Worm (Caenorhabditis elegans) whole organism, L4/young adult: Measurements from ENCODE around the gene C07A9.13.

ENCODE experiments used
- W03F9.2 ChIP-seq: fragments of 150-350 bp; optimal IDR thresholded peaks from 2 replicates; lab custom pipeline; 2014; ENCODE audit warnings: missing biosample characterization, missing genetic modification characterization
- dao-5 ChIP-seq: sonication (generic microtip); optimal IDR thresholded peaks from 2 replicates; lab custom pipeline; 2016; ENCODE audit warnings: missing genotype, missing genetic modification characterization, moderate library complexity, missing compliant biosample characterization
- him-1 ChIP-seq: sonication (generic microtip); optimal IDR thresholded peaks from 2 replicates; lab custom pipeline; 2016; ENCODE audit warnings: missing genotype, missing genetic modification reagents, missing genetic modification characterization, missing compliant biosample characterization

The C07A9.13 gene

DNA sequence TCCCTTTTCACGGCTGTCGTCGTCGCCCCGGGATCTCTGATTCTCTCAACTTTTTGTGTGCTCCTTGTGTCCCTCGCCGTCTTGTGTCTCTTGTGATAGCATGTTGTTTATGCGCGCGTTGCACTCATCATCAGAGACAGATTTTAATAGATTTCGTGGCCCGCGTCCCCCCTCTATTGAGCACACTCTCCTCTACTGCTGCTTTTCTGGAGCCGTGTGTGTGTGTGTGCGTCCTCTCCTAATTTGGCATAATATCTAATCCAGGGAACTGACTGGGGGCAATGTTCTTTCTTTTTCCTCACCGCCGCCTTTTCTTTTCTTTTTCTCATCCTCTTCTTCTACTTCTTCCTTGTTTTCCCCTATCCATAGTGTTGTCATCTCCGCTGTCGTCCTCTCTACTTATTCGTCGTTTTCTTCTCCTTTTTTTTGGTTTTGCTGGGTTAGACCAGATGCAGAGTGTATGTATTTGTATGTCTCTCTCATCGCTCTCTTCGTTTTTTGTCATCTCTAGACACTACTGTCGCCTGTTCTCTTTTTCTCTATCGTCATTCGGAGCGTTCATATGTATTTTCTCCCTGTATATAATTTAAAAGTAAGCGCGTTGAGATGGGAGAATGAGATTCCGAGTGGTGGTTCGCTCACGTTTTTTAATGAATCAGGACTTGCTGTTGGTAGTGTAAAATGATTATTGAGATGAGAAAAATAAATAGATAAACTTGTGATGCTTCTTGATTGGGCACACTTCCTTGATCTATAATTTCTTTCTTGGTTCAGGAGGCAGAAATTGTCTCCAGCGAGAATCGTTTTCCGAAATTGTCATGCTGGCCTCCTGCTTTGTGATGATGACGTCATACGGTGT is 22.9 kb upstream of the C07A9.13 start:
- no peak for TF ChIP-seq W03F9.2 (tag; lab: Kevin White, UChicago)
- TF ChIP-seq dao-5 (tag; lab: Kevin White, UChicago), result peak; percentile 45

DNA sequence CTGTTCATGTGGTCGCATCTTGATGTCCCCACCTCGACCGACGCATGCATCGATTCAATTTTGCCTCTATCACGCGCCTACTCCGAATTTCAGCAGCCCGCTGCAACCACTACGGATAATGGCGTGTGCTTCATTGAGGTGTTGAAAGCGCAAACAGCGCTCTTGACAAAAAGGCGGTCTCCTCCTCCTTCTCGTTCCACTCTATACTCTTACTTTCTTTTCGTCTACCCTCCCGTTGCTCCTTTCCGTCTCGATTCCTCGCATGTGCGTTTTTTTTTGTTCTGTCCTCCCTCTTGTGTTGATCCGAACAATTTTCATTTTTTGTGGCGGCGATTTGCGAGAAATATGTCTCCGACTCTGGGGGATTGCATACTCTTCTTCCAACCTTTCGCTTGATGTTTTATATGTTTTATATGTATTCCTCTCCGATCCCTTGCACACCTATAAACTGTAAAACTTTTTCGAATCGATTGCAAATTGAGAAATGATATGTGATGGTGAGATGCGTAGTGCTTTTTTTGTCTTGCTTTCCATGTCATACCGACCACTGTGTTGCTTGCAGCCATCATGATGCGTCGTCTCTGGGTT is 21.7 kb upstream of the C07A9.13 start:
- TF ChIP-seq W03F9.2 (tag; lab: Kevin White, UChicago) (no peak), him-1 (tag; lab: Kevin White, UChicago) (no peak), dao-5 (tag; lab: Kevin White, UChicago) (no peak)

DNA sequence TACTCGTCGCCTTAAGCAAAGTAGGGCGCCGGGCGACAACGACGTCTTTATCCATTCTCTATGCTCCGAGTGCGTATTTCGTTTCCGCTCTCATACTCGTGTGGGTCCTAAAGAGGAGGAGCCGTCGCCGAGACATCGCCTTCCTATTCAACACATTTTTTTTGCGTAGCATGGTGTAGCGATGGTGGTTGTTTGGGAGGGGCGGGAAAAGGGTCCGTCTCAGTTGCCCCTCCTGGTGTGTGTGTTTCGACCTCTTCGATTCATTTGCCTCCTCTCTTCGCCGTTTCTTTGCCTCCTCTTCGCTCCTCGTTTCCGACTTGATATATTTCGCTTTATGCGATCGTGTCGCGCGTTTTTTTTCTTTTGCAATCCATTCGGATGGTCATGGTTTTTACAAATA is 20.7 kb upstream of the C07A9.13 start:
- no peak for TF ChIP-seq dao-5 (tag; lab: Kevin White, UChicago)
- no peak for TF ChIP-seq W03F9.2 (tag; lab: Kevin White, UChicago)
- no peak for TF ChIP-seq him-1 (tag; lab: Kevin White, UChicago)

DNA sequence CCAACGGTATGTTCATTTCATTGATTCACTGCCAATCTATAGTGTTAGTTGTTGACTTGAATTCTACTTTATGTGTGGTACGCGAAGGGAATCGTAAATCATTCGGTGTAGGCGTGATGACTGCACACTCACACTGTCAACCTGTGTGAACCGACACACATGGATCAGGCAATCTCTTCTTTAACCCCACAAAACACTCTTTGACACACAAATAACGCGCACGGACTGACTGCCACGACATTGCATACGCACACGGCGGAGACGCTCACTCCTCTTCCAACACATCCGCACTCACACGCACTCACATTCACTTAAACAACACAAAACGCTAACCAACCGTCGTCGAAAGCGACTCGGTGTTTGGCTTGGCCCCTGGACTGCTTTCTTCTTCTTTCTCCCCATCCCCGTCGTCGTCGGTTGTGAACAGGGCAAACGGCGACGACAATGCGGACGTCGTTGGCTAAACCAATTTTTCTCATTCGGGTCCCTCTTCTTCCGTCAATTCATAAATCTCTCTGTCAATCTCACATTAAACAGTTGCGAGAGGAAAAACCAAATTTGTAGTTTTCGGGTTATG is 19.1 kb upstream of the C07A9.13 start:
- no peak for TF ChIP-seq dao-5 (tag; lab: Kevin White, UChicago)
- no peak for TF ChIP-seq him-1 (tag; lab: Kevin White, UChicago)
- TF ChIP-seq W03F9.2 (tag; lab: Kevin White, UChicago), result no peak

DNA sequence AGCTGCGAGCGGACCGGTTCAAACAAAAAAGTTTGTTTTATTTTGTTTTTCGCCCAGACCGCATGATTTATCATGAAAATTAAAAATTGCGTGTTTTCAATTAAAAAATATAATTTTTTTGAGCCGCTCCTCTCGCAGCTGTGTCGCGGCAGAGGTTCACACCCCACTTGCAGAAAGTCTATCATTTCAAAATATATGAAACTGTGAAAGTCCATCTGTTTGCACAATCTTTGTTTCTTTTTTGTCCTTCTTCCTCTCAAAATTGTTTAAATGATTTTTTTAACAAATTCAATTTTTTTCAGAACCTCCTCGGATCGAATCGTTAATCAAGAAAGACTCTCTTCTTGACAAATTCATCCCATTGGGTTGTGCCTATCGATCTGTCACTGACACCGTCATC is 18.5 kb upstream of the C07A9.13 start, which contains the start of gene tlk-1:
Gene tlk-1 (plus strand): TSS at position 301 of the 400 bp plus-strand sequence.
- TF ChIP-seq dao-5 (tag; lab: Kevin White, UChicago) (no peak), him-1 (tag; lab: Kevin White, UChicago) (no peak), W03F9.2 (tag; lab: Kevin White, UChicago) (no peak)

DNA sequence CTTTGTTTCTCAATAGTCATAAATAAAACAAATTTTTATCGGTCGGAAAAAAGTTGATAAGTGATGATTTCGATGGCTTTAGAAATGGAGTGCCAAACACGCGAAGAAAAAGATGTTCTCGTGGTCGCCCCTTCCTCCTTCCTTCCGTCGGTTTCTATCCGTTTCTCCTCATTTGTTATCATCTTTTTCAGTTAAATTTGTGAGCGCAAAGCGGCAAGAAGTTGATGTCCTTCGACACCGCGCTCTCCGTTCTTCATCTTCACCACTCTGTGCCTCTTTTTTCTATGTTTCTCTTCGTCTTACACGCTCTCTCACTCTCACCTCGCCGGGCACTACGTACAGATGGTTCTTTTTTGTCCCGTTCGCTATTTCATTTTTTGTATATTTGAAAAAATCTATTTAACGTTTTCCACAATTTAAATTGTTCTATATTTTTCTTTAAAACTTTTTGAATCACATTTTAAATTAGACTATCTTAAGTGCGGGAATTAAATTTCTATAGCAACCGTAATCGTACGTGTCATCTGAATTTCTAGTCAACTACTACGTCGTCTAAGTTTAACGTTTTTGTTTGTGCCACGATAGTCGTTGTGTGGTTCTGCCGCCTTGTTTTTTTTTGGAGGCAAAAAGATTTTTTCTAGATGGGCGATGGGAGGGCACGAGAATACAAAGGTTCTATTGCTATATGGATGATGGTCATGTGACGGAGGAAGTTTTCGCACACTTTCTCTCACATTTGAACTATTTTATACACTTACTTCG is 17.7 kb upstream of the C07A9.13 start:
- TF ChIP-seq dao-5 (tag; lab: Kevin White, UChicago) (no peak), W03F9.2 (tag; lab: Kevin White, UChicago) (no peak), him-1 (tag; lab: Kevin White, UChicago) (no peak)

DNA sequence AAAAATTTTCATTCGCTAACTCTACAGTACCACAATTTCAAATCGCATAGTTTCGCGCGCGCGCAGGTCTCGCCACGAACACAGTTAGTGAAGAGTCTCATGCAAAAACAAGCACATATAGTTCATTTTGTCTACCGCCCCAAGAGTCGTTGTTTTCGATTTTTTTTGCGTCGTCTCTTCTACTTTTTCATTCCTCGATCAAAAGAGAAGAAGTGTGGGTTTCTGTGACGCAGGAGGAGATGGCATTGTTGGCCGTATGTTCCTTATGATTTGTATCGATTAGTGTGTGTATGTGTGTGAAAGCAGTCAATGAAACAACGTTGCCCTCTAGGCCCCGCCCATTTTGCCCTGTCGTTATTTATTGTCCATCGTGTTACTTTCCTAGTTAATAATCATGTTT is 16.8 kb upstream of the C07A9.13 start:
- no peak for TF ChIP-seq him-1 (tag; lab: Kevin White, UChicago)
- no peak for TF ChIP-seq W03F9.2 (tag; lab: Kevin White, UChicago)
- TF ChIP-seq dao-5 (tag; lab: Kevin White, UChicago), result no peak

DNA sequence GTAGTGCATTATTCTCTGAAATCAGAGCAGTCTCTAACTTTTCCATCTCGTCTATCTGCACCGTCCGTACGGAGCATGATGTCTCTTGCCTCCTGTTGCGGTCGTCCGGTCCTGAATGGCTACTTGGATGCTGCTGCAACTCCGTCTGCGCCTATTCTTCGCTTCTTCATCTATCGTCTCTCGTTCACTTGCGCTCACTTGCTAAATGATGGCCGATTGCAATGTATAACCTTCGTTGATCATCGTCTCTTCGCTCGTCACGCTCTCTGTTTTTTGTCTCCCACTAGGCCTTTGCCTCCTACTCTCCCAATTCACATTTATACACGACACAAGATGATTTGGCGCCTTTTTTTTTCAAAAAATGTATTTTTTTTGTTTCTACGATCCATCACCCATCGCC is 16.2 kb upstream of the C07A9.13 start:
- TF ChIP-seq dao-5 (tag; lab: Kevin White, UChicago), result no peak
- peak; percentile 14 for TF ChIP-seq W03F9.2 (tag; lab: Kevin White, UChicago)
- peak; percentile 35 for TF ChIP-seq him-1 (tag; lab: Kevin White, UChicago)

DNA sequence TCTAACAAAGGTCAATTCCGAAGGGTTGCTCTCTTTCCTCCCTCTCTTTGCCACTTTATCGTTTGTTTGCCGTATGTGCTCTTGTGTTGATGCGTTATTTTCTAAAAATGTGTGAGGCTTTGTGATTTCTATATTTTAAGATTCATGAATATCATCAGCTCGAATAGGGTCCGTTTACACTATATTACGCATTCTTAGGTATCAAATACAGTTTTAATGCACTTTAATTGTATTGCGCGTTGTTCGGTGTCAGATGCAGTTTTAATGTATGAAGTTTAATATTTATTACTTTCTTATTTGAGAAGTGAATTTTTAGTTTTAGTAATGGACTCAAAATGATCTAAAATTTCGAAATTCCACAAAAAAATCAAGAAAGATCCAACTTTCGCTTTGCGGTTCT is 15.3 kb upstream of the C07A9.13 start, which contains the start of gene bud-31:
Gene bud-31 (minus strand): TSS at position 101 of the 400 bp plus-strand sequence.
- TF ChIP-seq him-1 (tag; lab: Kevin White, UChicago) (no peak), W03F9.2 (tag; lab: Kevin White, UChicago) (no peak)

DNA sequence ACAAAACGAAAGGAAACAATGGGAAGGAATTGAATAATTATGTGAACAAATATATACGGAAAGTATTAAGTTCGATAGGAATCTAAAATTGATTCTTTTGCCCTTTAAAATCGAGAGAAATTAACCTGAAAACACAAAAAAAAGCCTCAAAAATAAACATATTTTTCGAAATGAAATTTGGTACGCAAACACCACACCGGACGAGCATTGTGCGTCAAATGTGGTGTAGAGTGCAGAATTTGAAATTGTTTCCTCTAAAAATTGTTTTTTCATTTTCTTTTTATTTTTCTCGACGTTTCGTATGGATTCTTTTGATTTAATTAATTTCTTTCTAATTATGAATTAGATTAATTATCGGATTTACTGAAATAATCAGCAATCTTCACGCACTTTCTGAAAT is 14.3 kb upstream of the C07A9.13 start:
- TF ChIP-seq dao-5 (tag; lab: Kevin White, UChicago) (no peak), him-1 (tag; lab: Kevin White, UChicago) (no peak), W03F9.2 (tag; lab: Kevin White, UChicago) (no peak)

DNA sequence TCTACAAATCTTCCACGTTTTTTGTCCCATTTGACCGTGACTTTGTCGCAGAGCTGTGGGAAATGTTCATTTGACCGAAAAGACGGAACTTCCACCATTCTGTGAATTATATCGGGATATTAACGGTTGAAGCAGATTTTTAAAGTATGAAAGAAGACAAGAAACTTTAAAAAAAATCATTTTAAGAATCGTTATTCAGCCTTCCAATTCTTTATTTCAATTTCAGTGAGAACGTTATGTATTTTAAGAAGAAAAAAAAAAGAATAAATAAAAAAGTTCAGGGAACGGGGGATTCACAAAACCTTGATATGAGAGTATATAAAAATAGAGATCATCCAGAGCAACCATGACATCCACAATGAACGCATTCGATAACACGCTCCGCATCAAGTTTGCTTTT is 13.4 kb upstream of the C07A9.13 start, which contains the start of gene set-3:
Gene set-3 (minus strand): TSS at position 101 of the 400 bp plus-strand sequence.
- TF ChIP-seq W03F9.2 (tag; lab: Kevin White, UChicago) (no peak), dao-5 (tag; lab: Kevin White, UChicago) (no peak), him-1 (tag; lab: Kevin White, UChicago) (no peak)

DNA sequence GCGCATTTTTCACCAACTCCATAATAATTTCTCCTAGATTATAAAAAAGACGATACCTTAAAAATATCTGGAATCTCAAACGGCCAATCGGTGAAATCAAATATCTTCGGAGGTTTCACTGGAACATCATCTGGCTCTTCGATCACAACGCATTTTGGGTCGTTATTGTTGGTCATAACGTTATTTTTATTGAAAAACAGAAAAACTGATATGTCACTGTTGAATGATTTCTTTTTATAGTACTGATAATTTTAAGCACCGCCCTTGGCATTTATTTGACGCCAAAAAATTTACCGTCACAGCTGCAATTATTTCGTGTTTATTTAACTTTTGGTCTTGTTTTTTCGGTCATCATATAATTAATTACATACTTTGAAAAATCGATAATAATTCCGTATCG is 8.9 kb upstream of the C07A9.13 start, which contains the start of gene best-5:
Gene best-5 (minus strand): TSS at position 210 of the 400 bp plus-strand sequence.
- TF ChIP-seq dao-5 (tag; lab: Kevin White, UChicago) (no peak), W03F9.2 (tag; lab: Kevin White, UChicago) (no peak), him-1 (tag; lab: Kevin White, UChicago) (no peak)
